Worm (Caenorhabditis elegans) whole organism, late embryonic: ENCODE results near the gene W02G9.3.
"Not testable (repeated sequence)": the region's sequence is repeated elsewhere in the genome, so short reads cannot be mapped to it uniquely, and the experiment has no call there.

ENCODE experiments used
- C08G9.2 ChIP-seq: sonication (generic microtip); optimal IDR thresholded peaks from 2 replicates; lab custom pipeline; 2016; ENCODE audit warnings: mild to moderate bottlenecking, missing genetic modification characterization, moderate library complexity, missing compliant biosample characterization
- C38D4.7 ChIP-seq: fragments of 200-800 bp; sonication (Bioruptor generic); optimal IDR thresholded peaks from 2 replicates; lab custom pipeline; 2018; ENCODE audit warnings: mild to moderate bottlenecking, missing genetic modification characterization, moderate library complexity, missing compliant biosample characterization
- K09A11.1 ChIP-seq: sonication (generic microtip); optimal IDR thresholded peaks from 2 replicates; lab custom pipeline; 2017; ENCODE audit warnings: antibody characterized with exemption, mild to moderate bottlenecking, missing genetic modification characterization, missing compliant biosample characterization; ENCODE audit not compliant: insufficient read depth
- Y22D7AL.16 ChIP-seq: sonication (generic microtip); optimal IDR thresholded peaks from 2 replicates; lab custom pipeline; 2016; ENCODE audit warnings: missing genetic modification characterization, missing compliant biosample characterization
- ahr-1 ChIP-seq: sonication (generic microtip); optimal IDR thresholded peaks from 2 replicates; lab custom pipeline; 2016; ENCODE audit warnings: missing genetic modification characterization, missing compliant biosample characterization
- ceh-14 ChIP-seq: sonication (generic microtip); optimal IDR thresholded peaks from 2 replicates; lab custom pipeline; 2016; ENCODE audit warnings: missing genotype, missing genetic modification characterization, missing compliant biosample characterization
- ceh-18 ChIP-seq: sonication (generic microtip); optimal IDR thresholded peaks from 2 replicates; lab custom pipeline; 2016; ENCODE audit warnings: missing genetic modification characterization, missing compliant biosample characterization
- ceh-2 ChIP-seq: sonication (generic microtip); optimal IDR thresholded peaks from 2 replicates; lab custom pipeline; 2016; ENCODE audit warnings: missing genotype, missing genetic modification characterization, missing compliant biosample characterization
- ceh-24 ChIP-seq: sonication (generic microtip); optimal IDR thresholded peaks from 2 replicates; lab custom pipeline; 2016; ENCODE audit warnings: mild to moderate bottlenecking, missing genetic modification characterization, missing compliant biosample characterization
- ceh-31 ChIP-seq: sonication (generic microtip); optimal IDR thresholded peaks from 2 replicates; lab custom pipeline; 2016; ENCODE audit warnings: missing genetic modification characterization, missing compliant biosample characterization
- ceh-34 ChIP-seq: sonication (generic microtip); optimal IDR thresholded peaks from 2 replicates; lab custom pipeline; 2016; ENCODE audit warnings: mild to moderate bottlenecking, missing genetic modification characterization, missing compliant biosample characterization
- ceh-45 ChIP-seq: fragments of 200-800 bp; sonication (Bioruptor generic); IDR thresholded peaks from 2 replicates; pipeline ENCODE4 v1.3.6; 2022; ENCODE audit warnings: missing genetic modification reagents, missing genetic modification characterization, missing compliant biosample characterization
- dmd-4 ChIP-seq: sonication (generic microtip); optimal IDR thresholded peaks from 2 replicates; lab custom pipeline; 2016; ENCODE audit warnings: borderline replicate concordance, missing genetic modification characterization, missing compliant biosample characterization
- dve-1 ChIP-seq: sonication (generic microtip); optimal IDR thresholded peaks from 2 replicates; lab custom pipeline; 2017; ENCODE audit warnings: antibody characterized with exemption, mild to moderate bottlenecking, missing genetic modification characterization, missing compliant biosample characterization
- elt-2 ChIP-seq: sonication (generic microtip); optimal IDR thresholded peaks from 2 replicates; lab custom pipeline; 2016; ENCODE audit warnings: missing genetic modification reagents, missing genetic modification characterization, missing compliant biosample characterization
- elt-4 ChIP-seq: sonication (generic microtip); optimal IDR thresholded peaks from 2 replicates; lab custom pipeline; 2016; ENCODE audit warnings: missing genetic modification characterization, missing compliant biosample characterization
- ets-4 ChIP-seq: sonication (generic microtip); optimal IDR thresholded peaks from 2 replicates; lab custom pipeline; 2016; ENCODE audit warnings: missing genetic modification characterization, missing compliant biosample characterization
- eyg-1 ChIP-seq: sonication (generic microtip); optimal IDR thresholded peaks from 2 replicates; lab custom pipeline; 2016; ENCODE audit warnings: missing genotype, missing genetic modification characterization, missing compliant biosample characterization
- fkh-10 ChIP-seq: fragments of 150-350 bp; optimal IDR thresholded peaks from 2 replicates; lab custom pipeline; 2014; ENCODE audit warnings: missing biosample characterization, missing genetic modification reagents, missing genetic modification characterization
- fkh-6 ChIP-seq: sonication (generic microtip); optimal IDR thresholded peaks from 2 replicates; lab custom pipeline; 2016; ENCODE audit warnings: missing genetic modification characterization, missing compliant biosample characterization
- hlh-13 ChIP-seq: fragments of 200-800 bp; sonication (Bioruptor generic); optimal IDR thresholded peaks from 2 replicates; lab custom pipeline; 2018; ENCODE audit warnings: mild to moderate bottlenecking, missing genetic modification characterization, missing compliant biosample characterization
- hlh-30 ChIP-seq: sonication (generic microtip); optimal IDR thresholded peaks from 2 replicates; lab custom pipeline; 2017; ENCODE audit warnings: antibody characterized with exemption, missing genetic modification characterization, missing compliant biosample characterization; ENCODE audit not compliant: insufficient read depth
- hlh-6 ChIP-seq: sonication (generic microtip); optimal IDR thresholded peaks from 2 replicates; lab custom pipeline; 2016; ENCODE audit warnings: missing genotype, missing genetic modification characterization, missing compliant biosample characterization
- lin-11 ChIP-seq: fragments of 200-800 bp; sonication (Bioruptor generic); optimal IDR thresholded peaks from 2 replicates; lab custom pipeline; 2018; ENCODE audit warnings: mild to moderate bottlenecking, missing genetic modification characterization, missing compliant biosample characterization
- madf-2 ChIP-seq: sonication (generic microtip); optimal IDR thresholded peaks from 2 replicates; lab custom pipeline; 2017; ENCODE audit warnings: missing genetic modification characterization, missing compliant biosample characterization
- nfya-1 ChIP-seq: sonication (generic microtip); optimal IDR thresholded peaks from 2 replicates; lab custom pipeline; 2017; ENCODE audit warnings: missing genetic modification characterization, mild to moderate bottlenecking, missing compliant biosample characterization, antibody characterized with exemption, moderate library complexity
- nhr-11 ChIP-seq: fragments of 150-350 bp; optimal IDR thresholded peaks from 2 replicates; lab custom pipeline; 2014; ENCODE audit warnings: missing biosample characterization, missing genetic modification characterization
- nhr-232 ChIP-seq: sonication (generic microtip); optimal IDR thresholded peaks from 2 replicates; lab custom pipeline; 2016; ENCODE audit warnings: missing genetic modification characterization, missing compliant biosample characterization
- pag-3 ChIP-seq: sonication (generic microtip); optimal IDR thresholded peaks from 2 replicates; lab custom pipeline; 2016; ENCODE audit warnings: missing compliant biosample characterization, missing genetic modification characterization, borderline replicate concordance
- pax-1 ChIP-seq: fragments of 150-350 bp; optimal IDR thresholded peaks from 2 replicates; lab custom pipeline; 2014; ENCODE audit warnings: missing biosample characterization, missing genetic modification characterization
- pqm-1 ChIP-seq: sonication (generic microtip); optimal IDR thresholded peaks from 2 replicates; lab custom pipeline; 2016; ENCODE audit warnings: missing genetic modification characterization, missing compliant biosample characterization
- pros-1 ChIP-seq: fragments of 150-350 bp; optimal IDR thresholded peaks from 2 replicates; lab custom pipeline; 2014; ENCODE audit warnings: missing biosample characterization, missing genetic modification reagents, missing genetic modification characterization
- ref-2 ChIP-seq: sonication (generic microtip); optimal IDR thresholded peaks from 2 replicates; lab custom pipeline; 2016; ENCODE audit warnings: missing genetic modification characterization, missing compliant biosample characterization
- rnt-1 ChIP-seq: sonication (generic microtip); optimal IDR thresholded peaks from 2 replicates; lab custom pipeline; 2016; ENCODE audit warnings: missing genetic modification characterization, missing compliant biosample characterization
- sox-4 ChIP-seq: sonication (generic microtip); optimal IDR thresholded peaks from 2 replicates; lab custom pipeline; 2017; ENCODE audit warnings: mild to moderate bottlenecking, missing genetic modification characterization, inconsistent platforms, missing compliant biosample characterization
- syd-9 ChIP-seq: sonication (generic microtip); optimal IDR thresholded peaks from 2 replicates; lab custom pipeline; 2016; ENCODE audit warnings: mild to moderate bottlenecking, missing genetic modification characterization, moderate library complexity, missing compliant biosample characterization
- tbx-2 ChIP-seq: sonication (generic microtip); optimal IDR thresholded peaks from 2 replicates; lab custom pipeline; 2016; ENCODE audit warnings: missing genetic modification characterization, missing compliant biosample characterization
- ttx-3 ChIP-seq: sonication (generic microtip); optimal IDR thresholded peaks from 2 replicates; lab custom pipeline; 2016; ENCODE audit warnings: missing genetic modification reagents, missing genetic modification characterization, missing compliant biosample characterization
- unc-3 ChIP-seq, 2 experiments: fragments of 200-800 bp in 1 of 2; sonication (Bioruptor generic) in 1 of 2; sonication (generic microtip) in 1 of 2; conservative IDR thresholded peaks in 1 of 2; optimal IDR thresholded peaks in 1 of 2; 2 replicates each; pipeline versions ENCODE4 v1.3.6 to Lab custom; 2016 to 2022; ENCODE audit warnings: missing compliant biosample characterization in 2 of 2, missing genetic modification characterization in 2 of 2, missing genetic modification reagents in 1 of 2
- unc-42 ChIP-seq: sonication (generic microtip); optimal IDR thresholded peaks from 2 replicates; lab custom pipeline; 2016; ENCODE audit warnings: missing genotype, missing genetic modification characterization, missing compliant biosample characterization
- unc-55 ChIP-seq: sonication (generic microtip); optimal IDR thresholded peaks from 2 replicates; lab custom pipeline; 2017; ENCODE audit warnings: missing biosample characterization, missing genetic modification reagents, missing genetic modification characterization
- unc-86 ChIP-seq: sonication (generic microtip); optimal IDR thresholded peaks from 2 replicates; lab custom pipeline; 2016; ENCODE audit warnings: missing genetic modification characterization, missing compliant biosample characterization
- zip-5 ChIP-seq: sonication (generic microtip); optimal IDR thresholded peaks from 2 replicates; lab custom pipeline; 2016; ENCODE audit warnings: missing genetic modification characterization, missing compliant biosample characterization

The W02G9.3 gene

ce11 chrV:2672603-2673002 lies at the start of gene W02G9.3:
TSS of gene W02G9.3 (plus strand) at chrV:2672986.
- peak; percentile 92 for TF ChIP-seq ceh-14 (tag; lab: Kevin White, UChicago)
- peak; percentile 48 for TF ChIP-seq nfya-1 (tag; lab: Kevin White, UChicago)
- no peak for TF ChIP-seq ref-2 (tag; lab: Kevin White, UChicago)
- TF ChIP-seq pax-1 (tag; lab: Kevin White, UChicago): no peak
- peak; percentile 46 for TF ChIP-seq ceh-18 (tag; lab: Kevin White, UChicago)
- TF ChIP-seq ceh-31 (tag; lab: Kevin White, UChicago): peak; percentile 80
- TF ChIP-seq ceh-2 (tag; lab: Kevin White, UChicago): peak; percentile 51
- peak; percentile 25 for TF ChIP-seq zip-5 (tag; lab: Kevin White, UChicago)
- TF ChIP-seq unc-42 (tag; lab: Kevin White, UChicago): peak; percentile 85
- no peak for TF ChIP-seq eyg-1 (tag; lab: Kevin White, UChicago)
- TF ChIP-seq ttx-3: peak; percentile 51
- TF ChIP-seq syd-9 (tag; lab: Kevin White, UChicago): no peak
- TF ChIP-seq nhr-232: no peak
- peak; percentile 17 for TF ChIP-seq elt-2
- peak; percentile 13 for TF ChIP-seq unc-55 (GFP tag; lab: Kevin White, UChicago)
- TF ChIP-seq ets-4 (tag; lab: Kevin White, UChicago): peak; percentile 39
- TF ChIP-seq dmd-4 (tag; lab: Kevin White, UChicago): peak; percentile 6
- no peak for TF ChIP-seq madf-2 (tag; lab: Kevin White, UChicago)
- TF ChIP-seq tbx-2 (tag; lab: Kevin White, UChicago): peak; percentile 45

- TF ChIP-seq eyg-1 (tag; lab: Kevin White, UChicago): no peak
- TF ChIP-seq lin-11 (tag; lab: Kevin White, UChicago): no peak
- no peak for TF ChIP-seq ceh-45 (GFP tag; lab: Robert Waterston, UW)
- no peak for TF ChIP-seq unc-3 (GFP tag; conservative IDR thresholded peaks at IDR 0.05; lab: Robert Waterston, UW)
- TF ChIP-seq unc-3 (tag; optimal IDR thresholded peaks at IDR 0.05; lab: Kevin White, UChicago): no peak
- TF ChIP-seq C38D4.7: no peak
- TF ChIP-seq fkh-6 (tag; lab: Kevin White, UChicago): no peak
- no peak for TF ChIP-seq ceh-24
- no peak for TF ChIP-seq madf-2 (tag; lab: Kevin White, UChicago)
- TF ChIP-seq unc-42 (tag; lab: Kevin White, UChicago): no peak
- no peak for TF ChIP-seq ceh-34 (tag; lab: Kevin White, UChicago)
- no peak for TF ChIP-seq pros-1 (tag; lab: Kevin White, UChicago)
- no peak for TF ChIP-seq nhr-11 (tag; lab: Kevin White, UChicago)
- no peak for TF ChIP-seq K09A11.1
- no peak for TF ChIP-seq ahr-1 (tag; lab: Kevin White, UChicago)
- TF ChIP-seq hlh-13 (GFP tag; lab: Kevin White, UChicago): no peak
- TF ChIP-seq pag-3 (tag; lab: Kevin White, UChicago): no peak
- no peak for TF ChIP-seq Y22D7AL.16 (tag; lab: Kevin White, UChicago)
Observed at ce11 chrV:2623765-2624164, 49.0 kb upstream of the W02G9.3 start.

ce11 chrV:2625360-2625759 lies 47.4 kb upstream of the W02G9.3 start, which contains the start of gene sknr-1:
TSS of gene sknr-1 (minus strand) at chrV:2625460.
- not testable (repeated sequence) for TF ChIP-seq Y22D7AL.16, pqm-1, rnt-1 (tag; lab: Kevin White, UChicago)

- TF ChIP-seq eyg-1 (tag; lab: Kevin White, UChicago) (peak; percentile 58), sox-4 (tag; lab: Kevin White, UChicago) (no peak), hlh-30 (tag; lab: Kevin White, UChicago) (no peak), elt-4 (tag; lab: Kevin White, UChicago) (no peak), dve-1 (tag; lab: Kevin White, UChicago) (no peak), rnt-1 (tag; lab: Kevin White, UChicago) (peak; percentile 84), pag-3 (tag; lab: Kevin White, UChicago) (no peak), syd-9 (tag; lab: Kevin White, UChicago) (no peak), lin-11 (tag; lab: Kevin White, UChicago) (no peak), nfya-1 (tag; lab: Kevin White, UChicago) (peak; percentile 29), ceh-31 (tag; lab: Kevin White, UChicago) (peak; percentile 97), C08G9.2 (tag; lab: Kevin White, UChicago) (peak; percentile 96), unc-86 (tag; lab: Kevin White, UChicago) (no peak), Y22D7AL.16 (tag; lab: Kevin White, UChicago) (no peak), dmd-4 (tag; lab: Kevin White, UChicago) (peak; percentile 20), K09A11.1 (no peak), fkh-10 (no peak), hlh-6 (no peak), ttx-3 (peak; percentile 4), elt-2 (peak; percentile 67), ceh-24 (no peak), unc-3 (GFP tag; conservative IDR thresholded peaks at IDR 0.05; lab: Robert Waterston, UW) (no peak), unc-3 (tag; optimal IDR thresholded peaks at IDR 0.05; lab: Kevin White, UChicago) (no peak), ceh-14 (tag; lab: Kevin White, UChicago) (peak; percentile 67)
Observed at ce11 chrV:2638545-2638944, 34.2 kb upstream of the W02G9.3 start, which contains the start of gene W02H5.19. TSS of gene W02H5.19 (plus strand) at chrV:2638890.
